Worm (Caenorhabditis elegans) whole organism, L3 larva: ENCODE measurements around the gene cest-17.

Experiments used
- R02D3.7 ChIP-seq: fragments of 150-350 bp; optimal IDR thresholded peaks from 2 replicates; lab custom pipeline; 2014; ENCODE audit warnings: missing biosample characterization, missing genetic modification characterization
- ZK546.5 ChIP-seq: sonication (generic microtip); optimal IDR thresholded peaks from 2 replicates; lab custom pipeline; 2017; ENCODE audit warnings: missing biosample characterization, missing genetic modification characterization
- aly-2 ChIP-seq: fragments of 150-350 bp; optimal IDR thresholded peaks from 2 replicates; lab custom pipeline; 2014; ENCODE audit warnings: missing biosample characterization, missing genetic modification characterization
- ama-1 ChIP-seq: fragments of 150-350 bp; optimal IDR thresholded peaks from 2 replicates; lab custom pipeline; 2018
- ceh-16 ChIP-seq: sonication (generic microtip); optimal IDR thresholded peaks from 2 replicates; lab custom pipeline; 2017; ENCODE audit warnings: missing biosample characterization, missing genetic modification characterization
- ceh-82 ChIP-seq: fragments of 150-350 bp; optimal IDR thresholded peaks from 2 replicates; lab custom pipeline; 2014; ENCODE audit warnings: missing biosample characterization, missing genetic modification characterization
- egl-27 ChIP-seq: sonication (generic microtip); optimal IDR thresholded peaks from 4 replicates; lab custom pipeline; 2017; ENCODE audit warnings: missing biosample characterization, missing genetic modification reagents, missing genetic modification characterization
- elt-2 ChIP-seq: sonication (generic microtip); optimal IDR thresholded peaks from 2 replicates; lab custom pipeline; 2016; ENCODE audit warnings: missing genetic modification reagents, mild to moderate bottlenecking, missing genetic modification characterization, missing compliant biosample characterization
- fkh-10 ChIP-seq: sonication (generic microtip); optimal IDR thresholded peaks from 2 replicates; lab custom pipeline; 2017; ENCODE audit warnings: missing biosample characterization, missing genetic modification reagents, missing genetic modification characterization
- fkh-2 ChIP-seq: fragments of 150-350 bp; optimal IDR thresholded peaks from 2 replicates; lab custom pipeline; 2014; ENCODE audit warnings: missing biosample characterization, missing genetic modification reagents, missing genetic modification characterization
- jun-1 ChIP-seq: fragments of 150-350 bp; optimal IDR thresholded peaks from 2 replicates; lab custom pipeline; 2014; ENCODE audit warnings: missing biosample characterization, missing genetic modification reagents, missing genetic modification characterization
- lin-15B ChIP-seq: fragments of 150-350 bp; optimal IDR thresholded peaks from 2 replicates; lab custom pipeline; 2014; ENCODE audit warnings: missing biosample characterization, missing genetic modification characterization
- lsy-12 ChIP-seq: sonication (generic microtip); optimal IDR thresholded peaks from 2 replicates; lab custom pipeline; 2016; ENCODE audit warnings: mild to moderate bottlenecking, missing genetic modification characterization, missing compliant biosample characterization
- mdl-1 ChIP-seq: fragments of 150-350 bp; optimal IDR thresholded peaks from 2 replicates; lab custom pipeline; 2014; ENCODE audit warnings: missing biosample characterization, missing genetic modification characterization
- mml-1 ChIP-seq: fragments of 150-350 bp; sonication (generic microtip); optimal IDR thresholded peaks from 3 replicates; lab custom pipeline; 2014; ENCODE audit warnings: missing biosample characterization, missing genetic modification characterization
- nfya-1 ChIP-seq: sonication (generic microtip); optimal IDR thresholded peaks from 2 replicates; lab custom pipeline; 2017; ENCODE audit warnings: missing genetic modification characterization, mild to moderate bottlenecking, missing compliant biosample characterization, antibody characterized with exemption, moderate library complexity; ENCODE audit not compliant: insufficient read depth
- nhr-11 ChIP-seq: fragments of 150-350 bp; optimal IDR thresholded peaks from 2 replicates; lab custom pipeline; 2014; ENCODE audit warnings: missing biosample characterization, missing genetic modification characterization
- nhr-12 ChIP-seq: fragments of 150-350 bp; optimal IDR thresholded peaks from 2 replicates; lab custom pipeline; 2014; ENCODE audit warnings: missing biosample characterization, missing genetic modification characterization
- nhr-23 ChIP-seq: fragments of 150-350 bp; optimal IDR thresholded peaks from 2 replicates; lab custom pipeline; 2014; ENCODE audit warnings: missing biosample characterization, missing genetic modification reagents, missing genetic modification characterization
- nhr-237 ChIP-seq: fragments of 150-350 bp; optimal IDR thresholded peaks from 2 replicates; lab custom pipeline; 2014; ENCODE audit warnings: missing biosample characterization, missing genetic modification characterization
- nhr-25 ChIP-seq: sonication (generic microtip); optimal IDR thresholded peaks from 2 replicates; lab custom pipeline; 2017; ENCODE audit warnings: missing biosample characterization, missing genetic modification characterization
- nhr-43 ChIP-seq: sonication (generic microtip); optimal IDR thresholded peaks from 2 replicates; lab custom pipeline; 2016; ENCODE audit warnings: mild to moderate bottlenecking, missing genetic modification characterization, missing compliant biosample characterization; ENCODE audit not compliant: poor library complexity, severe bottlenecking
- nhr-67 ChIP-seq: fragments of 150-350 bp; optimal IDR thresholded peaks from 2 replicates; lab custom pipeline; 2014; ENCODE audit warnings: missing biosample characterization, missing genetic modification characterization
- nhr-76 ChIP-seq: fragments of 150-350 bp; sonication (generic microtip); optimal IDR thresholded peaks from 5 replicates; lab custom pipeline; 2014; ENCODE audit warnings: missing biosample characterization, missing genetic modification characterization
- nhr-77 ChIP-seq: fragments of 150-350 bp; optimal IDR thresholded peaks from 2 replicates; lab custom pipeline; 2014; ENCODE audit warnings: missing biosample characterization, missing genetic modification characterization
- pha-4 ChIP-seq: fragments of 150-350 bp; optimal IDR thresholded peaks from 2 replicates; lab custom pipeline; 2014; ENCODE audit warnings: missing biosample characterization, missing genetic modification reagents, missing genetic modification characterization
- sea-2 ChIP-seq: fragments of 150-350 bp; sonication (generic microtip); optimal IDR thresholded peaks from 4 replicates; lab custom pipeline; 2014; ENCODE audit warnings: missing biosample characterization, missing genetic modification reagents, missing genetic modification characterization
- snpc-4 ChIP-seq: fragments of 150-350 bp; optimal IDR thresholded peaks from 2 replicates; lab custom pipeline; 2014; ENCODE audit warnings: missing biosample characterization, missing genetic modification characterization
- tbx-2 ChIP-seq: sonication (generic microtip); optimal IDR thresholded peaks from 2 replicates; lab custom pipeline; 2016; ENCODE audit warnings: mild to moderate bottlenecking, missing genetic modification characterization, missing compliant biosample characterization
- unc-39 ChIP-seq: sonication (generic microtip); optimal IDR thresholded peaks from 4 replicates; lab custom pipeline; 2017; ENCODE audit warnings: missing biosample characterization, missing genetic modification characterization
- unc-62 ChIP-seq: fragments of 150-350 bp; sonication (generic microtip); optimal IDR thresholded peaks from 4 replicates; lab custom pipeline; 2014; ENCODE audit warnings: missing biosample characterization, missing genetic modification reagents, missing genetic modification characterization
- ztf-11 ChIP-seq: fragments of 150-350 bp; optimal IDR thresholded peaks from 2 replicates; lab custom pipeline; 2014; ENCODE audit warnings: missing biosample characterization, missing genetic modification characterization
- ztf-4 ChIP-seq: fragments of 150-350 bp; optimal IDR thresholded peaks from 2 replicates; lab custom pipeline; 2014; ENCODE audit warnings: missing biosample characterization, missing genetic modification characterization

The cest-17 gene

DNA sequence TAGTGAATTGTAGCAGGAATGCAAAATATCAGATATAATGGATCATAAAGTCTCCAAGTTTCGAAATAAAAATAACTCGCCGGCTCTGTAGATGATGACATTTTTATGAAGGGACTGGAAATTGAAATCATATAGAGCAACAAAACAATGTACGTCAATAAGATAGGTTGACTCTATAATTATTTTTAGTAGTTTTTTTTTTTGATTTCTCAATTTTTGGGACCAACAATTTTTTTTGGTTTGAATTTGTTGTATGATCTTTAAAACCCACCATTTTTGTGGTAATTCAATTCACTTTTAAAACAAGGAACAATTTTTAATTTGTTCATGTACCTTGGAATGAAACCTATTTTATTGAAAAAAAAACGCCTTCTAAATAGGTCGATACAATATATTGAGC lies 13.1 kb upstream of the cest-17 start, which contains the start of gene F20D6.12:
Gene F20D6.12, minus strand, starts transcription at position 101 of the 400 bp plus-strand sequence.
- no peak for TF ChIP-seq aly-2 (tag; lab: Kevin White, UChicago)

DNA sequence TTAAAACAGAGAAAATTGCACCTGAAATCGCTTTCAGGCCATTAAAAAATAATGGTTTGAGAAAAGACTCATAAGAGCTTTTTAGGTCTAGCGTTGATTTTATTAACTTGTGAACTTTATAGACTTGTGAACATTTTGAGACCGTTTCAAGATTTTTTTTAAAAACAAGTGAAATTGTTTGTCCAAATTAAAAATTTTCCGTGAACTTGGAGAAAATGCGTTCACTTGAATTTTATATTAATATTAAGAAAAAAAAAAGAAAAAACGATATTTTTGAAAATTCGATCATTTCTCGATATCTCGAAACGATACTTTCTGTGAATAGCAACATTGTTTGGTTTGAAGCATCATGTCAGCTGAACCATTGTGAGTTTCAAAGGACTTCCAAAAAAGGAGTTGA lies 12.7 kb upstream of the cest-17 start, which contains the start of gene F20D6.1:
Gene F20D6.1, plus strand, starts transcription at position 301 of the 400 bp plus-strand sequence.
- TF ChIP-seq nhr-237 (no peak), ceh-82 (no peak), unc-39 (tag; lab: Kevin White, UChicago) (no peak), egl-27 (tag; lab: Kevin White, UChicago) (no peak), lsy-12 (tag; lab: Kevin White, UChicago) (no peak), nhr-77 (tag; lab: Kevin White, UChicago) (no peak), pha-4 (tag; lab: Kevin White, UChicago) (no peak), ama-1 (no peak), ztf-11 (tag; lab: Kevin White, UChicago) (no peak), nhr-11 (tag; lab: Kevin White, UChicago) (no peak), nhr-43 (tag; lab: Kevin White, UChicago) (no peak), nhr-25 (no peak), nhr-12 (no peak), nhr-23 (tag; lab: Kevin White, UChicago) (no peak), nfya-1 (tag; lab: Kevin White, UChicago) (no peak)

DNA sequence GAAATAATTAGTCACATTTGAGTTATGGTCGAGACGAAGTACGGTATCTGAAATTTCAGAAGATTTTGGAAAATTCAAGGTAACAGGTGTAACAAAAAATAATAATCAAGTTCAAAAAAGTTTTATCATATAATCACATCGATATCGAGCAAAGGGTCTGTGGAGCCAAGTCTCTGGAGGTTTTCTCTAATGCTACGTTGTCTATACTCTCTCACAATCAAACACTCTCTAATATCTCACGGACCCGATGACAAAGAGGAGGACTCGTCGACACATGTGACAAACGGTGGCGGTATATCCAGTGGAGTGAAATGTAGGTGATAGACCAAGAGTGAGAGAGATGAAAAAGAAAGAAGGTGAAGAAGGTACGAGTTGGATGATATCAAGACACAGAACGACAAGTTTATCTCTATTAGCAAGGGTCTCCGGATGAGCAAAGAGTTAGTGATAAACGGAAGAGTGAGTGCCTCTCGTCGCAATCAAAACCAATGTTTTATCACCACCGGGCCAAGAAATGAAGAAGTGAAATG lies 7.2 kb upstream of the cest-17 start, which contains the start of gene F20D6.10:
Gene F20D6.10, minus strand, starts transcription at position 51 of the 530 bp plus-strand sequence.
- TF ChIP-seq fkh-10: no peak
- TF ChIP-seq jun-1 (tag; lab: Kevin White, UChicago): no peak
- TF ChIP-seq ZK546.5 (tag; lab: Kevin White, UChicago): no peak
- TF ChIP-seq tbx-2 (tag; lab: Kevin White, UChicago): no peak

DNA sequence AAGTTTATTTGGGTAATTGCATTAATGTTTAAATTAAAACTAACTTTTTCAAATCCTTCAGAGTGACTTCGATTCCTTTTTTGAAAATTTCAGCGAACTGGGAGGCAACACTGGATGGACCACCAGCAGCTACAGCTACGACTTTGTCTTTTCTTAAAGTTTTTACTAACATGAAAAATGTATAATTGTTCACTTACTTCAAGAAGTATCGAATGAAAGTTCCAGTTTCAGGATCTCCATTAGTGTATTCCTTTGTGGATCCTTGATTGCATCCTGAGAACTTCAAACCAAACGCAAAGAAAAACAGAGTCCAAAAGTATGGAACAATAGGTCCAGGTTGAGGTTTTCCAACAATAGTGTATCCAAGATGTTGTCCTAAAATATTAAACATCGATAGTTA lies 6.1 kb upstream of the cest-17 start:
- TF ChIP-seq ztf-4 (no peak), lin-15B (tag; lab: Kevin White, UChicago) (no peak), ceh-82 (no peak), ceh-16 (tag; lab: Kevin White, UChicago) (no peak), ama-1 (no peak), sea-2 (no peak), nhr-237 (no peak), R02D3.7 (no peak), mdl-1 (tag; lab: Kevin White, UChicago) (no peak), unc-62 (no peak), pha-4 (tag; lab: Kevin White, UChicago) (no peak), mml-1 (tag; lab: Kevin White, UChicago) (no peak), nhr-76 (tag; lab: Kevin White, UChicago) (no peak), nhr-11 (tag; lab: Kevin White, UChicago) (no peak), aly-2 (tag; lab: Kevin White, UChicago) (no peak)

DNA sequence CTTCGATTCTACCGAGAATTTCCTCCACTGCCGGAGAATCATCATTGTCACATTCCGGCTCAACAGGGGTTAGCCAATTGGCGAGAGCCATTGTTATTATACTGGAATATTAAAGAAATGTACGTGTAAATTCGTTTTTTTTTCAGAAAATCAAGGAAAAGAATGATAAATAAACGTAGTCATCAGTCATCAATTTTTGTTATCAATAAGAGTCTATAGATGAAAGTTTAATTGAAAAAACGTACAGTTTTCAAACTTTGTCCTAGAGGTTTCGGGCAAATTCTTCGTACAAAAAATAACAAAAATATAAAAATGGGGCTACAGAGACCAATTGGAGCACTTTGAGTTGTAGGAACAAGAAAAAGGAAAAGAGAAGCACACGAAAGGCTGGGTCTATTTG lies 4.1 kb upstream of the cest-17 start, which contains the start of gene F20D6.11:
Gene F20D6.11, minus strand, starts transcription at position 101 of the 400 bp plus-strand sequence.
- TF ChIP-seq ama-1 (no peak), elt-2 (tag; lab: Kevin White, UChicago) (peak; percentile 18)

DNA sequence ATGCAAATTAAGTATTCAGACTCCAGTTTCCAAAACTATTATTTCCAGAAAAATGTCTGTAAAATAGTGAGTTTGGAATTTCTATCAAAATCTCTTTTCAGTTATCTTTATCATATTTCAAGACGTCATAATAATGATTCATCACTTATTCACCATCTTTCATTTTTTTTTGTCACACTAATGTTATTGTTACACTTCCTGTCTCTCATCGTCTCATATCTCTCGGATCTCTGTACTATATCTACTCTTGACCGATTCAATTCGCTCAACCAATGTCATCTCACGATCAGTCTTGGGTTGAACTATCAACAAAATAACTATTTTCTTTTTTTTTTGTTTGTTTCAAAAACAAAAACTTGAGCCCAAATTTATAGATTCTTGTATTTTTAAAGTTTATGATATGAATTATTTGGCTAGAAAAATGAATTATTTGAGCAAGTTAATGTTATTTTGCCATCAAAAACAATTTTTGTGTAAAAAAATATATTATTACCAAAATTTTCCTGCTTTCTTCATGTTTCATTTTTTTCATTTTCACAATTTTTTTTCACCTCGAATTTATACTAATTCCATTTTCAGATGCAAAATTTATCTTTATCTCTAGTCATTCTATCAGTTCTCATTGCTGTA lies 1.8 kb upstream of the cest-17 start, which contains the start of gene cri-2:
Gene cri-2, plus strand, starts transcription at position 580 of the 630 bp plus-strand sequence.
- TF ChIP-seq nhr-43 (tag; lab: Kevin White, UChicago) (peak; percentile 16), nhr-11 (tag; lab: Kevin White, UChicago) (no peak), snpc-4 (tag; lab: Kevin White, UChicago) (no peak), nhr-77 (tag; lab: Kevin White, UChicago) (no peak), nhr-23 (tag; lab: Kevin White, UChicago) (peak; percentile 65), nhr-25 (peak; percentile 35), nhr-67 (tag; lab: Kevin White, UChicago) (no peak), nhr-12 (no peak), nhr-237 (no peak), fkh-2 (no peak), ceh-82 (no peak), ztf-11 (tag; lab: Kevin White, UChicago) (no peak), egl-27 (tag; lab: Kevin White, UChicago) (peak; percentile 24)
